Worm (Caenorhabditis elegans) whole organism, L1 larva: ENCODE data around the gene hlh-17.

Experiments
- C04F5.9 ChIP-seq: sonication (generic microtip); optimal IDR thresholded peaks from 2 replicates; lab custom pipeline; 2016; ENCODE audit warnings: missing genetic modification characterization, missing compliant biosample characterization
- C16A3.4 ChIP-seq: fragments of 150-350 bp; optimal IDR thresholded peaks from 2 replicates; lab custom pipeline; 2014; ENCODE audit warnings: missing biosample characterization, missing genetic modification characterization
- F16B12.6 ChIP-seq: fragments of 150-350 bp; optimal IDR thresholded peaks from 2 replicates; lab custom pipeline; 2014; ENCODE audit warnings: missing biosample characterization, missing genetic modification characterization
- Y116A8C.19 ChIP-seq: sonication (generic microtip); optimal IDR thresholded peaks from 2 replicates; lab custom pipeline; 2016; ENCODE audit warnings: missing compliant biosample characterization, missing genetic modification characterization, borderline replicate concordance
- aha-1 ChIP-seq: fragments of 150-350 bp; optimal IDR thresholded peaks from 2 replicates; lab custom pipeline; 2014; ENCODE audit warnings: missing biosample characterization, missing genetic modification characterization
- aly-2 ChIP-seq: fragments of 150-350 bp; optimal IDR thresholded peaks from 2 replicates; lab custom pipeline; 2014; ENCODE audit warnings: missing biosample characterization, missing genetic modification characterization
- ceh-63 ChIP-seq: fragments of 200-800 bp; sonication (Bioruptor generic); optimal IDR thresholded peaks from 2 replicates; lab custom pipeline; 2018; ENCODE audit warnings: mild to moderate bottlenecking, missing genetic modification characterization, missing compliant biosample characterization
- ceh-82 ChIP-seq, 3 experiments: fragments of 150-350 bp in 1 of 3; sonication (generic microtip) in 2 of 3; optimal IDR thresholded peaks; 2 replicates each; lab custom pipeline; 2014 to 2017; ENCODE audit warnings: missing biosample characterization in 3 of 3, missing genetic modification characterization in 3 of 3
- ceh-90 ChIP-seq: sonication (generic microtip); optimal IDR thresholded peaks from 2 replicates; lab custom pipeline; 2016; ENCODE audit warnings: missing genetic modification characterization, missing compliant biosample characterization
- ces-1 ChIP-seq: fragments of 150-350 bp; optimal IDR thresholded peaks from 2 replicates; lab custom pipeline; 2014; ENCODE audit warnings: missing biosample characterization, missing genetic modification reagents, missing genetic modification characterization
- dpl-1 ChIP-seq, 3 experiments: fragments of 150-350 bp in 2 of 3; sonication (generic microtip) in 1 of 3; optimal IDR thresholded peaks; 2 replicates each; lab custom pipeline; 2014 to 2017; ENCODE audit warnings: missing biosample characterization in 3 of 3, missing genetic modification characterization in 3 of 3, missing genetic modification reagents in 3 of 3
- dsc-1 ChIP-seq: sonication (generic microtip); optimal IDR thresholded peaks from 2 replicates; lab custom pipeline; 2016; ENCODE audit warnings: mild to moderate bottlenecking, missing genetic modification characterization, missing compliant biosample characterization
- efl-1 ChIP-seq, 4 experiments: fragments of 150-350 bp; optimal IDR thresholded peaks in 3 of 4; peaks in 1 of 4; 1 replicate in 1 of 4; 2 replicates in 3 of 4; lab custom pipeline; 2014; ENCODE audit warnings: missing biosample characterization in 2 of 4, missing genetic modification characterization in 2 of 4, missing genetic modification reagents in 2 of 4
- egl-13 ChIP-seq: sonication (generic microtip); optimal IDR thresholded peaks from 2 replicates; lab custom pipeline; 2016; ENCODE audit warnings: missing genotype, missing genetic modification reagents, missing genetic modification characterization, missing compliant biosample characterization
- ets-5 ChIP-seq: fragments of 200-800 bp; sonication (Bioruptor generic); IDR thresholded peaks from 2 replicates; pipeline ENCODE4 v1.3.6; 2022; ENCODE audit warnings: missing genetic modification characterization, missing compliant biosample characterization
- fkh-10 ChIP-seq: sonication (generic microtip); optimal IDR thresholded peaks from 2 replicates; lab custom pipeline; 2017; ENCODE audit warnings: missing biosample characterization, missing genetic modification reagents, missing genetic modification characterization
- fkh-4 ChIP-seq: sonication (generic microtip); optimal IDR thresholded peaks from 2 replicates; lab custom pipeline; 2016; ENCODE audit warnings: missing compliant biosample characterization, missing genetic modification characterization, borderline replicate concordance
- fkh-8 ChIP-seq: sonication (generic microtip); optimal IDR thresholded peaks from 2 replicates; lab custom pipeline; 2016; ENCODE audit warnings: mild to moderate bottlenecking, missing genetic modification characterization, missing compliant biosample characterization
- grh-1 ChIP-seq: fragments of 200-800 bp; sonication (Bioruptor generic); IDR thresholded peaks from 2 replicates; pipeline ENCODE4 v1.3.6; 2022; ENCODE audit warnings: missing genetic modification reagents, missing genetic modification characterization, missing compliant biosample characterization
- lin-13 ChIP-seq: fragments of 150-350 bp; optimal IDR thresholded peaks from 2 replicates; lab custom pipeline; 2014; ENCODE audit warnings: missing biosample characterization, missing genetic modification reagents, missing genetic modification characterization
- lin-14 ChIP-seq: fragments of 200-800 bp; sonication (Bioruptor generic); optimal IDR thresholded peaks from 2 replicates; lab custom pipeline; 2018; ENCODE audit warnings: mild to moderate bottlenecking, missing genetic modification characterization, moderate library complexity, missing compliant biosample characterization
- lin-15B ChIP-seq: fragments of 150-350 bp; sonication (generic microtip); optimal IDR thresholded peaks from 3 replicates; lab custom pipeline; 2014; ENCODE audit warnings: missing biosample characterization, missing genetic modification characterization
- mab-9 ChIP-seq: fragments of 200-800 bp; sonication (Bioruptor generic); IDR thresholded peaks from 2 replicates; pipeline ENCODE4 v1.3.6; 2022; ENCODE audit warnings: missing genetic modification reagents, missing genetic modification characterization, missing compliant biosample characterization
- mef-2 ChIP-seq: fragments of 150-350 bp; optimal IDR thresholded peaks from 2 replicates; lab custom pipeline; 2014; ENCODE audit warnings: missing biosample characterization, missing genetic modification characterization
- mep-1 ChIP-seq: fragments of 150-350 bp; optimal IDR thresholded peaks from 2 replicates; lab custom pipeline; 2014; ENCODE audit warnings: missing biosample characterization, missing genetic modification characterization
- nhr-11 ChIP-seq: fragments of 150-350 bp; optimal IDR thresholded peaks from 2 replicates; lab custom pipeline; 2014; ENCODE audit warnings: missing biosample characterization, missing genetic modification characterization
- nhr-237 ChIP-seq: fragments of 150-350 bp; optimal IDR thresholded peaks from 2 replicates; lab custom pipeline; 2014; ENCODE audit warnings: missing biosample characterization, missing genetic modification characterization
- nhr-28 ChIP-seq: fragments of 150-350 bp; optimal IDR thresholded peaks from 2 replicates; lab custom pipeline; 2014; ENCODE audit warnings: missing biosample characterization, missing genetic modification characterization
- nhr-71 ChIP-seq: sonication (generic microtip); optimal IDR thresholded peaks from 2 replicates; lab custom pipeline; 2016; ENCODE audit warnings: mild to moderate bottlenecking, missing genetic modification characterization, moderate library complexity, missing compliant biosample characterization
- nhr-76 ChIP-seq: sonication (generic microtip); optimal IDR thresholded peaks from 2 replicates; lab custom pipeline; 2017; ENCODE audit warnings: missing biosample characterization, missing genetic modification characterization
- pag-3 ChIP-seq: sonication (generic microtip); optimal IDR thresholded peaks from 2 replicates; lab custom pipeline; 2017; ENCODE audit warnings: missing genetic modification characterization, mild to moderate bottlenecking, missing compliant biosample characterization, antibody characterized with exemption, borderline replicate concordance; ENCODE audit not compliant: insufficient read depth
- rnt-1 ChIP-seq: sonication (generic microtip); optimal IDR thresholded peaks from 2 replicates; lab custom pipeline; 2016; ENCODE audit warnings: mild to moderate bottlenecking, missing genetic modification characterization, moderate library complexity, missing compliant biosample characterization
- skn-1 ChIP-seq: fragments of 150-350 bp; optimal IDR thresholded peaks from 2 replicates; lab custom pipeline; 2014; ENCODE audit warnings: missing biosample characterization, missing genetic modification characterization
- snpc-4 ChIP-seq: fragments of 150-350 bp; optimal IDR thresholded peaks from 2 replicates; lab custom pipeline; 2014; ENCODE audit warnings: missing biosample characterization, missing genetic modification characterization
- snu-23 ChIP-seq: sonication (generic microtip); optimal IDR thresholded peaks from 2 replicates; lab custom pipeline; 2016; ENCODE audit warnings: missing genetic modification characterization, missing compliant biosample characterization
- sox-4 ChIP-seq: sonication (generic microtip); optimal IDR thresholded peaks from 2 replicates; lab custom pipeline; 2016; ENCODE audit warnings: missing genetic modification characterization, missing compliant biosample characterization
- sptf-1 ChIP-seq: fragments of 150-350 bp; optimal IDR thresholded peaks from 2 replicates; lab custom pipeline; 2014; ENCODE audit warnings: missing biosample characterization, missing genetic modification characterization
- sup-37 ChIP-seq: fragments of 200-800 bp; sonication (Bioruptor generic); optimal IDR thresholded peaks from 2 replicates; lab custom pipeline; 2018; ENCODE audit warnings: mild to moderate bottlenecking, missing genetic modification characterization, missing compliant biosample characterization
- swsn-7 ChIP-seq: sonication (generic microtip); optimal IDR thresholded peaks from 2 replicates; lab custom pipeline; 2016; ENCODE audit warnings: missing genetic modification characterization, missing compliant biosample characterization
- tbx-2 ChIP-seq: sonication (generic microtip); optimal IDR thresholded peaks from 2 replicates; lab custom pipeline; 2016; ENCODE audit warnings: missing genetic modification characterization, missing compliant biosample characterization
- tlp-1 ChIP-seq: fragments of 150-350 bp; optimal IDR thresholded peaks from 2 replicates; lab custom pipeline; 2014; ENCODE audit warnings: missing biosample characterization, missing genetic modification characterization
- unc-30 ChIP-seq: sonication (generic microtip); optimal IDR thresholded peaks from 2 replicates; lab custom pipeline; 2017; ENCODE audit warnings: missing biosample characterization, missing genetic modification characterization
- unc-86 ChIP-seq: sonication (generic microtip); optimal IDR thresholded peaks from 2 replicates; lab custom pipeline; 2016; ENCODE audit warnings: missing genetic modification characterization, missing compliant biosample characterization
- vab-15 ChIP-seq: sonication (generic microtip); optimal IDR thresholded peaks from 2 replicates; lab custom pipeline; 2017; ENCODE audit warnings: missing genotype, mild to moderate bottlenecking, missing genetic modification characterization, missing compliant biosample characterization
- xbp-1 ChIP-seq: sonication (generic microtip); optimal IDR thresholded peaks from 2 replicates; lab custom pipeline; 2016; ENCODE audit warnings: missing genetic modification characterization, missing compliant biosample characterization
- zag-1 ChIP-seq: fragments of 150-350 bp; optimal IDR thresholded peaks from 2 replicates; lab custom pipeline; 2014; ENCODE audit warnings: missing biosample characterization, missing genetic modification characterization
- ztf-4 ChIP-seq: fragments of 150-350 bp; optimal IDR thresholded peaks from 2 replicates; lab custom pipeline; 2014; ENCODE audit warnings: missing biosample characterization, missing genetic modification characterization

Gene hlh-17

ce11 chrIV:16220688-16221087 lies 33.9 kb upstream of the hlh-17 start:
- TF ChIP-seq snu-23 (GFP tag; lab: Kevin White, UChicago) (no peak), unc-86 (tag; lab: Kevin White, UChicago) (no peak), sptf-1 (tag; lab: Kevin White, UChicago) (no peak), lin-13 (GFP tag; lab: Kevin White, UChicago) (no peak), nhr-11 (tag; lab: Kevin White, UChicago) (no peak), rnt-1 (tag; lab: Kevin White, UChicago) (no peak), ceh-90 (tag; lab: Kevin White, UChicago) (no peak), egl-13 (tag; lab: Kevin White, UChicago) (no peak), skn-1 (tag; lab: Kevin White, UChicago) (no peak), vab-15 (tag; lab: Kevin White, UChicago) (no peak), C16A3.4 (tag; lab: Kevin White, UChicago) (no peak), mab-9 (GFP tag; lab: Robert Waterston, UW) (no peak), nhr-76 (no peak), sox-4 (tag; lab: Kevin White, UChicago) (no peak), xbp-1 (tag; lab: Kevin White, UChicago) (no peak), grh-1 (GFP tag; lab: Robert Waterston, UW) (no peak)

ce11 chrIV:16221559-16221958 lies 33.0 kb upstream of the hlh-17 start, which contains the start of gene srv-11:
Gene srv-11 (minus strand): TSS chrIV:16221659.
- TF ChIP-seq nhr-11 (tag; lab: Kevin White, UChicago) (no peak), ets-5 (GFP tag; lab: Robert Waterston, UW) (no peak), C04F5.9 (tag; lab: Kevin White, UChicago) (no peak), ztf-4 (tag; lab: Kevin White, UChicago) (no peak), grh-1 (GFP tag; lab: Robert Waterston, UW) (no peak), mep-1 (no peak), ceh-63 (GFP tag; lab: Kevin White, UChicago) (no peak), mef-2 (tag; lab: Kevin White, UChicago) (no peak), aly-2 (tag; lab: Kevin White, UChicago) (no peak), rnt-1 (tag; lab: Kevin White, UChicago) (no peak), ceh-82 (tag; optimal IDR thresholded peaks at IDR 0.05; lab: Kevin White, UChicago) (no peak), ces-1 (GFP tag; lab: Kevin White, UChicago) (no peak), ceh-90 (tag; lab: Kevin White, UChicago) (no peak)
- TF ChIP-seq, all 84 proteins: peak for 0

ce11 chrIV:16225747-16226146 lies 28.8 kb upstream of the hlh-17 start, which contains the start of gene H25K10.4:
Gene H25K10.4 (plus strand): TSS chrIV:16226047.
- TF ChIP-seq snpc-4 (tag; lab: Kevin White, UChicago), result no peak
- TF ChIP-seq F16B12.6 (tag; lab: Kevin White, UChicago), result no peak
- no peak for TF ChIP-seq nhr-237 (tag; lab: Kevin White, UChicago)
- no peak for TF ChIP-seq fkh-10 (GFP tag; lab: Kevin White, UChicago)
- no peak for TF ChIP-seq nhr-71 (tag; lab: Kevin White, UChicago)
- no peak for TF ChIP-seq ceh-63 (GFP tag; lab: Kevin White, UChicago)
- TF ChIP-seq tbx-2 (tag; lab: Kevin White, UChicago), result no peak
- no peak for TF ChIP-seq fkh-8
- no peak for TF ChIP-seq dpl-1 (GFP tag; optimal IDR thresholded peaks at IDR 0.05; lab: Kevin White, UChicago)
- no peak for TF ChIP-seq lin-14 (GFP tag; lab: Kevin White, UChicago)
- TF ChIP-seq lin-15B (tag; lab: Kevin White, UChicago), result no peak
- no peak for TF ChIP-seq efl-1 (optimal IDR thresholded peaks at IDR 0.05; lab: Kevin White, UChicago)
- TF ChIP-seq efl-1 (GFP tag; optimal IDR thresholded peaks at IDR 0.05 in 1 of 2; lab: Kevin White, UChicago), result no peak
- TF ChIP-seq mab-9 (GFP tag; lab: Robert Waterston, UW), result no peak
- TF ChIP-seq mep-1, result no peak

ce11 chrIV:16230464-16230863 lies 24.1 kb upstream of the hlh-17 start:
- TF ChIP-seq pag-3 (no peak), unc-30 (tag; lab: Kevin White, UChicago) (no peak), nhr-71 (tag; lab: Kevin White, UChicago) (no peak), rnt-1 (tag; lab: Kevin White, UChicago) (no peak), nhr-28 (tag; lab: Kevin White, UChicago) (no peak), zag-1 (tag; lab: Kevin White, UChicago) (no peak), ets-5 (GFP tag; lab: Robert Waterston, UW) (no peak), dsc-1 (tag; lab: Kevin White, UChicago) (no peak), snpc-4 (tag; lab: Kevin White, UChicago) (no peak), sup-37 (GFP tag; lab: Kevin White, UChicago) (no peak), swsn-7 (no peak), tlp-1 (tag; lab: Kevin White, UChicago) (no peak), aha-1 (tag; lab: Kevin White, UChicago) (no peak), Y116A8C.19 (no peak), sox-4 (tag; lab: Kevin White, UChicago) (no peak), fkh-4 (no peak), snu-23 (GFP tag; lab: Kevin White, UChicago) (no peak), nhr-11 (tag; lab: Kevin White, UChicago) (no peak)
